Worm (Caenorhabditis elegans): Measurements from ENCODE around the gene cpz-2.

- TF ChIP-seq nhr-232 (tag; optimal IDR thresholded peaks at IDR 0.05), result no peak
- no peak for TF ChIP-seq nhr-11 (tag; optimal IDR thresholded peaks at IDR 0.05)
- TF ChIP-seq lin-11 (tag; optimal IDR thresholded peaks at IDR 0.05), result no peak
- no peak for TF ChIP-seq tbx-2 (tag; optimal IDR thresholded peaks at IDR 0.05)
- TF ChIP-seq ceh-48 (tag; optimal IDR thresholded peaks at IDR 0.05), result no peak
- TF ChIP-seq lim-6 (tag; optimal IDR thresholded peaks at IDR 0.05), result no peak
- no peak for TF ChIP-seq fkh-10 (GFP tag; optimal IDR thresholded peaks at IDR 0.05)
- no peak for TF ChIP-seq unc-42 (tag; optimal IDR thresholded peaks at IDR 0.05)
- no peak for TF ChIP-seq ref-2 (tag; optimal IDR thresholded peaks at IDR 0.05)
- TF ChIP-seq gmeb-2 (tag; optimal IDR thresholded peaks at IDR 0.05), result no peak
- no peak for TF ChIP-seq hlh-30 (tag; optimal IDR thresholded peaks at IDR 0.05; ENCODE audit: insufficient read depth)
- TF ChIP-seq K09A11.1 (tag; optimal IDR thresholded peaks at IDR 0.05; ENCODE audit: insufficient read depth), result no peak
- TF ChIP-seq tbx-7 (tag; optimal IDR thresholded peaks at IDR 0.05), result no peak
- no peak for TF ChIP-seq pha-4 (tag; optimal IDR thresholded peaks at IDR 0.05)
Measured at ce11 chrV:13407913-13408312, 26.9 kb downstream of the cpz-2 start, which contains the start of gene F53F1.3.

Data from whole organism, late embryonic.